Fruit fly (Drosophila melanogaster) whole organism, adult: Measurements from ENCODE around the gene Kpc1.

Experiments used
- CG11617 ChIP-seq: fragments of 200-800 bp; sonication (Bioruptor generic); optimal IDR thresholded peaks from 2 replicates; lab custom pipeline; 2017; ENCODE audit warnings: mild to moderate bottlenecking, missing biosample characterization, missing genetic modification reagents, missing genetic modification characterization
- CG12768 ChIP-seq: fragments of 200-800 bp; sonication (Bioruptor generic); optimal IDR thresholded peaks from 2 replicates; lab custom pipeline; 2017; ENCODE audit warnings: missing biosample characterization, missing genetic modification characterization, mild to moderate bottlenecking, moderate library complexity, missing genetic modification reagents
- CG14711 ChIP-seq: fragments of 200-800 bp; sonication (Bioruptor generic); optimal IDR thresholded peaks from 2 replicates; lab custom pipeline; 2018; ENCODE audit warnings: missing biosample characterization, mild to moderate bottlenecking, missing genetic modification characterization, moderate library complexity
- CG1620 ChIP-seq: fragments of 200-800 bp; sonication (Bioruptor generic); optimal IDR thresholded peaks from 2 replicates; lab custom pipeline; 2016; ENCODE audit warnings: missing biosample characterization, missing genetic modification characterization
- CG33017 ChIP-seq: fragments of 200-800 bp; sonication (Bioruptor generic); optimal IDR thresholded peaks from 2 replicates; lab custom pipeline; 2018; ENCODE audit warnings: missing biosample characterization, mild to moderate bottlenecking, missing genetic modification characterization, moderate library complexity
- CG5204 ChIP-seq: fragments of 200-800 bp; sonication (Bioruptor generic); optimal IDR thresholded peaks from 2 replicates; lab custom pipeline; 2016; ENCODE audit warnings: missing biosample characterization, missing genetic modification characterization
- CG7045 ChIP-seq: fragments of 200-800 bp; sonication (Bioruptor generic); optimal IDR thresholded peaks from 2 replicates; lab custom pipeline; 2017; ENCODE audit warnings: missing biosample characterization, mild to moderate bottlenecking, missing genetic modification characterization
- CG7101 ChIP-seq: fragments of 200-800 bp; sonication (Bioruptor generic); optimal IDR thresholded peaks from 2 replicates; lab custom pipeline; 2018; ENCODE audit warnings: missing biosample characterization, mild to moderate bottlenecking, missing genetic modification characterization, moderate library complexity
- Clk ChIP-seq: fragments of 200-800 bp; sonication (Bioruptor generic); optimal IDR thresholded peaks from 2 replicates; lab custom pipeline; 2017; ENCODE audit warnings: missing biosample characterization, missing genetic modification characterization
- Crg-1 ChIP-seq: fragments of 200-800 bp; sonication (Bioruptor generic); optimal IDR thresholded peaks from 2 replicates; lab custom pipeline; 2016; ENCODE audit warnings: missing biosample characterization, missing genetic modification characterization
- Hr96 ChIP-seq: fragments of 200-800 bp; sonication (Bioruptor generic); optimal IDR thresholded peaks from 2 replicates; lab custom pipeline; 2016; ENCODE audit warnings: missing biosample characterization, missing genetic modification characterization
- Mnt ChIP-seq: fragments of 200-800 bp; sonication (Bioruptor generic); optimal IDR thresholded peaks from 2 replicates; lab custom pipeline; 2016; ENCODE audit warnings: missing biosample characterization, mild to moderate bottlenecking, missing genetic modification characterization
- bab1 ChIP-seq: fragments of 200-800 bp; sonication (Bioruptor generic); optimal IDR thresholded peaks from 3 replicates; lab custom pipeline; 2019; ENCODE audit warnings: missing biosample characterization, mild to moderate bottlenecking, missing genetic modification characterization, moderate library complexity
- cic ChIP-seq: fragments of 200-800 bp; sonication (Bioruptor generic); optimal IDR thresholded peaks from 2 replicates; lab custom pipeline; 2017; ENCODE audit warnings: missing biosample characterization, mild to moderate bottlenecking, missing genetic modification characterization, moderate library complexity
- cnc ChIP-seq, 2 experiments: fragments of >200 bp; optimal IDR thresholded peaks; 2 replicates each; lab custom pipeline; 2017
- kay ChIP-seq: fragments of 200-800 bp; sonication (Bioruptor generic); peaks from one replicate; lab custom pipeline; 2016; ENCODE audit warnings: missing biosample characterization, missing genetic modification characterization, borderline replicate concordance
- ovo ChIP-seq: fragments of 200-800 bp; sonication (Bioruptor generic); optimal IDR thresholded peaks from 2 replicates; lab custom pipeline; 2016; ENCODE audit warnings: missing biosample characterization, missing genetic modification characterization
- pad ChIP-seq: fragments of 200-800 bp; sonication (Bioruptor generic); optimal IDR thresholded peaks from 3 replicates; lab custom pipeline; 2017; ENCODE audit warnings: missing biosample characterization, missing genetic modification characterization, mild to moderate bottlenecking, moderate library complexity, missing genetic modification reagents
- tj ChIP-seq: fragments of 200-800 bp; sonication (Bioruptor generic); optimal IDR thresholded peaks from 3 replicates; lab custom pipeline; 2017; ENCODE audit warnings: missing biosample characterization, mild to moderate bottlenecking, missing genetic modification characterization, moderate library complexity
- toe ChIP-seq: fragments of 200-800 bp; sonication (Bioruptor generic); optimal IDR thresholded peaks from 2 replicates; lab custom pipeline; 2016; ENCODE audit warnings: missing biosample characterization, missing genetic modification characterization

The Kpc1 gene

DNA sequence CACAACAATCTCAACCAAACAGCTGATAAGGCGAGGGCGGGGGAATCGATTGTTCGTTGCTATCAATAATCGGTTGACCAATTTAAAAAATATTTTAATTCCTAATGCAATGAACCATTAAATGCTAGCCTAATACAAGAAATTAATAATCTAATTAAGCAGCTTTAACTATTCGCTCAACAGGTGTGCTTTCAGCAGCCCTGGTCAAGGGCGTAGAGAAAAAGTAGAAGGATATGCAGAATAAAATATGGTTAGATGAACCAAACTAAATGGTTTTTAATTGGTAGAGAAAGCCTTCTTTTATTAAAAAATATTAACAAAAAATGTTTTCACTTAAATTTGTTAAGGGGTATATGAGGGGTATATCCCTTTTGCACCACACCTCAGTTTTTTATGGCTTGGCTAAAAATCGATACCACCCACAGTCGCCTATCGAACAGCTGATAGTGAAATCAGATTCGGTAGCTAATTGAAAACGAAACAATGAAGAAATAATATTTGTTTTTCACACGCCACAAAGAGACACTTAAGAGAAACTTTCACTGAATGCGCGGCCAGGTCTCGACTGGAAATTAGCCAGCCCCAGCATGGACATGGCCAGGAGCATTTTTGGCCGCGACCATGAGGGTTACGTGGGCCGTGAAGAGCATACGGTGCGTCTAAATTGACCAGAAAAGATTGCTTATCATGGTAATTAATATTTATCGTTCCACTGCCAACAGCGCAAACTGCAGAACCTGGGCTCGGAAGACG, 23.0 kb upstream of the Kpc1 start, which contains the start of the genes SIDL and CG12241:
TSS of gene SIDL (minus strand) at position 51 of the 753 bp plus-strand sequence.
TSS of gene CG12241 (plus strand) at position 433 of the 753 bp plus-strand sequence.
- peak; percentile 96 for TF ChIP-seq CG12768
- peak; percentile 48 for TF ChIP-seq cic (GFP tag; lab: Kevin White, UChicago)
- TF ChIP-seq CG5204 = no peak
- TF ChIP-seq pad (GFP tag; lab: Kevin White, UChicago) = peak; percentile 83
- TF ChIP-seq Clk (GFP tag; lab: Kevin White, UChicago) = peak; percentile 87
- peak; percentile 95 for TF ChIP-seq toe
- peak; percentile 91 for TF ChIP-seq CG14711 (tag; lab: Kevin White, UChicago)
- TF ChIP-seq CG11617 (GFP tag; lab: Kevin White, UChicago) = peak; percentile 87
- TF ChIP-seq cnc (optimal IDR thresholded peaks at IDR 0.05; lab: Kevin White, UChicago) = no peak
- peak; percentile 54 for TF ChIP-seq tj
- TF ChIP-seq Hr96 (GFP tag; lab: Kevin White, UChicago) = no peak
- no peak for TF ChIP-seq kay (GFP tag; lab: Kevin White, UChicago)
- TF ChIP-seq Mnt (GFP tag; lab: Kevin White, UChicago) = peak; percentile 82
- peak; percentile 93 for TF ChIP-seq CG7045 (GFP tag; lab: Kevin White, UChicago)
- TF ChIP-seq ovo (GFP tag; lab: Kevin White, UChicago) = no peak
- peak; percentile 83 for TF ChIP-seq CG1620 (GFP tag; lab: Kevin White, UChicago)
- peak; percentile 89 for TF ChIP-seq CG7101 (tag; lab: Kevin White, UChicago)
- TF ChIP-seq bab1 (GFP tag; lab: Kevin White, UChicago) = peak; percentile 74
- TF ChIP-seq CG33017 = peak; percentile 89
- peak; percentile 53 for TF ChIP-seq Crg-1 (GFP tag; lab: Kevin White, UChicago)

DNA sequence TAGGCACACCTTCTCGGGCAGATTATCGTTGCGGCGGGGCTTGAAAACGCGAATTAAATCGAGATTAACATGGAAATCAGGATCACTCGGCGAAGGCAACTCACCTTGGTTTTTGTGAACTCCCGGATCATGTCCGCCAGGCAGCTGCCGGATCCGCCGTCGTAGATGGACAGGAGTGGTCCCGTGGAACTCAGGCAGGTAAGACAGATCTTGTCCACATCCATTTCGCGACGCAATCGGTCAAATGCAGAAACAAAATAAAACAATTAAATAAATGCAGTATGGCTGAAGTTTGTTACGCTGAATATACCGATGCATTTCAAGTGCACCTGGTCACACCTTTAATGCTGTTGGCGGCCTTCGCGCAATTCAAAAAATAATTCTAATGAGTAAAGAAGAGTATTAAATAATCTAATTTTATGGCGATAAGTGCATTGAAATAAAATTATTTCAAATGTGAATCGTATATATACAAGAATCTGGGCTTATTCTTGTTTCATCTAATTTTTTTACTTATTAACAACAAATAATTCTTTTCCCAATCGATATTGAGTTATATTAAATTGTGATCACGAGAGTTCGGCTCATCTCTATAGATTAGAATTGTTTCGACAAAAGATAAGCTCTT, 17.5 kb upstream of the Kpc1 start, which contains the start of the genes CG6654 and CG4210:
TSS of gene CG6654 (minus strand) at position 297 of the 628 bp plus-strand sequence.
TSS of gene CG4210 (plus strand) at position 613 of the 628 bp plus-strand sequence.
- TF ChIP-seq toe = peak; percentile 5
- no peak for TF ChIP-seq cic (GFP tag; lab: Kevin White, UChicago)
- TF ChIP-seq CG11617 (GFP tag; lab: Kevin White, UChicago) = peak; percentile 29
- TF ChIP-seq CG7045 (GFP tag; lab: Kevin White, UChicago) = no peak
- no peak for TF ChIP-seq ovo (GFP tag; lab: Kevin White, UChicago)
- no peak for TF ChIP-seq CG33017
- peak; percentile 15 for TF ChIP-seq pad (GFP tag; lab: Kevin White, UChicago)
- TF ChIP-seq Clk (GFP tag; lab: Kevin White, UChicago) = no peak
- peak; percentile 9 for TF ChIP-seq bab1 (GFP tag; lab: Kevin White, UChicago)
- TF ChIP-seq Crg-1 (GFP tag; lab: Kevin White, UChicago) = no peak
- no peak for TF ChIP-seq Hr96 (GFP tag; lab: Kevin White, UChicago)
- TF ChIP-seq CG12768 = no peak
- TF ChIP-seq CG1620 (GFP tag; lab: Kevin White, UChicago) = no peak
- no peak for TF ChIP-seq cnc (optimal IDR thresholded peaks at IDR 0.05; lab: Kevin White, UChicago)
- no peak for TF ChIP-seq CG5204
- TF ChIP-seq CG7101 (tag; lab: Kevin White, UChicago) = peak; percentile 9
- TF ChIP-seq kay (GFP tag; lab: Kevin White, UChicago) = no peak
- TF ChIP-seq CG14711 (tag; lab: Kevin White, UChicago) = peak; percentile 28
- no peak for TF ChIP-seq tj

DNA sequence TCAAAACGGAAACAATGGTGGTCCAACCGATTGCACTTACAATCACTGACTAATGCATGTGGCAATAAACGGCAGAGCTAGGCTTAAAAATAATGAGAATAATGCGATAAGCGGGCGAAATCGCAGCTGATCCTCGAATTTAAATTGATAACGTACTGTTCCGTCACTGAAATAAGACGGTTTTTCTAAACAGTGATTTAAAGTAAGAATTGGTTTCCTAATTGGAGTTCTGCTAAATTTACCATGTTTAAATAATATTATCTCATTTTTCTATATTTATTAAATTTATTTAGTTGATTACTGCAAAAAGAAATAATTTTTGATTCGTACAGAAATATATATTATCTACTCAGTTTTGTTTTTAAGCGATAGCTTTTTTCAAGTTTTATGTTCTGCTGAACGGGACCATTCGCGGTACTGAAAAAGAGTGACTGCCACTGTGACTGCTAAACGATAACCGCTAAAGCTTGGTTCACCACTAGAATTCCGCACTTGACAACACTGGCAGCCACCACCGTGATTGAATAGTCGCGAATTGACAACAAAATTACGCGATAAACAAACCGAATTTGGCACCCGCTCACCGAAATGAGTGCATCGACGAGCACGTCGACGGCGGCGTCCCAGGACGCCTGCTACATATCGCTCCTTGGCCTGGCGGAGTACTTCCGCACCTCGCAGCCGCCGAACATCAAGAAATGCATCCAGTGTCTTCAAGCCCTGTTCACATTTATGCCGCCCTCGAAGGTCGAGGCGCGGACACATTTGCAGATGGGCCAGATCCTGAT, 12.9 kb upstream of the Kpc1 start, which contains the start of the genes Spn88Eb and Mau2:
TSS of gene Spn88Eb (minus strand) at position 51 of the 788 bp plus-strand sequence.
TSS of gene Mau2 (plus strand) at position 493 of the 788 bp plus-strand sequence.
- no peak for TF ChIP-seq Hr96 (GFP tag; lab: Kevin White, UChicago)
- peak; percentile 43 for TF ChIP-seq CG14711 (tag; lab: Kevin White, UChicago)
- TF ChIP-seq pad (GFP tag; lab: Kevin White, UChicago) = peak; percentile 59
- peak; percentile 58 for TF ChIP-seq CG11617 (GFP tag; lab: Kevin White, UChicago)
- peak; percentile 68 for TF ChIP-seq Mnt (GFP tag; lab: Kevin White, UChicago)
- TF ChIP-seq tj = peak; percentile 25
- no peak for TF ChIP-seq kay (GFP tag; lab: Kevin White, UChicago)
- TF ChIP-seq ovo (GFP tag; lab: Kevin White, UChicago) = peak; percentile 21
- peak; percentile 71 for TF ChIP-seq Clk (GFP tag; lab: Kevin White, UChicago)
- TF ChIP-seq CG5204 = no peak
- no peak for TF ChIP-seq cnc (optimal IDR thresholded peaks at IDR 0.05; lab: Kevin White, UChicago)
- TF ChIP-seq CG12768 = peak; percentile 62
- TF ChIP-seq Crg-1 (GFP tag; lab: Kevin White, UChicago) = peak; percentile 55
- peak; percentile 33 for TF ChIP-seq CG33017
- TF ChIP-seq bab1 (GFP tag; lab: Kevin White, UChicago) = peak; percentile 2
- TF ChIP-seq cic (GFP tag; lab: Kevin White, UChicago) = peak; percentile 45
- TF ChIP-seq CG1620 (GFP tag; lab: Kevin White, UChicago) = peak; percentile 73
- peak; percentile 54 for TF ChIP-seq CG7045 (GFP tag; lab: Kevin White, UChicago)
- peak; percentile 56 for TF ChIP-seq CG7101 (tag; lab: Kevin White, UChicago)
- peak; percentile 74 for TF ChIP-seq toe

DNA sequence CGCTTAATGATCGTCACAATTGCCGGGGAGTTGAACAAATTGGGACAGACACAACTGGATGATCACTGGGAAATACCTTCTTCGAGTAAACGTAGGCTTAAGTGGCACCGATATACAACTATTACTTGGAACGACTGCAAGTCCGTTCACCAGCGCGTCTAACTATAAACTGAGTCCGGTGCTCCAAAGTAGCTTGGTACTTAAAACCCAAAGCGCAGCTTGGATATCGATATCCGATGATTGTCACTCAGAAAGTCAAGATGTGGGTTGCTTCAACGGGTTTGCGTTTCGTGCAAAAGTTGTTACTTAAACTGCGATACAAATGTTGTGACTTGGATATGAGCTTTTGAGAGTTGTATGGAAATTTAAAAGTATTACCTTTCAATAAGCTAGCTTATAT, 10.3 kb upstream of the Kpc1 start, which contains the start of gene Spn88Ea:
TSS of gene Spn88Ea (minus strand) at position 175 of the 400 bp plus-strand sequence.
- TF ChIP-seq CG33017 = peak; percentile 7
- TF ChIP-seq bab1 (GFP tag; lab: Kevin White, UChicago) = peak; percentile 51
- TF ChIP-seq toe = no peak
